Fruit fly (Drosophila melanogaster): ENCODE results near the gene rtp.

The rtp gene

DNA sequence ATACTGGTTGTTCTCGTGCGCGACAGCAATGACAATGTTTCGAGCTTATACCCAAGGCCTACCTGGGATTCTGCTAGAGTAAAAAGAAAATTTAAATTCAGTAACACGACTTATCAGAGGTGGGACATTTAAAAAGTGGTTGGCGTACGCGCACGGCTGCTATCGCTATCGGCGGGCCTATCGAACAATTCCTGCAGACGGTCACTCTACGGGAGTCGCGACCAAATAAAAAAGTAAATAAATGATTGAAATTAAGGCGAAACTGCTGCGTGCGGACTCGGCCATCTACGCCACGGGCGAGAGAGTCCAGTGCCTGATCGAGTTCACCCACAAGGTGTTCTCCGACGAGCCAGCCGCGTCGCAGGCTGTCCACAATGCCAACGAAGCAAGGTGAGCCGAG lies 17.6 kb downstream of the rtp start, which contains the start of the genes Prosbeta2R2 and CG1116 (continued):
- TF ChIP-seq pzg (GFP tag; optimal IDR thresholded peaks at IDR 0.05) (peak; percentile 71), gfzf (GFP tag; optimal IDR thresholded peaks at IDR 0.05) (peak; percentile 60), ssp (GFP tag; IDR thresholded peaks at IDR 0.05) (no peak), Sry-δ (GFP tag; optimal IDR thresholded peaks at IDR 0.05) (peak; percentile 80), CG15514 (GFP tag; optimal IDR thresholded peaks at IDR 0.05) (peak; percentile 42), CG42726 (GFP tag; IDR thresholded peaks at IDR 0.05; ENCODE audit: partially characterized antibody) (no peak; the same call in 1 of the 2 replicates), bbx (GFP tag; IDR thresholded peaks at IDR 0.05; ENCODE audit: partially characterized antibody) (peak; percentile 73), vvl (GFP tag; IDR thresholded peaks at IDR 0.05) (0 out of 2 replicates have a peak, but pooled peaks have one; percentile 12), schlank (tag; optimal IDR thresholded peaks at IDR 0.05) (no peak), bcd (GFP tag; optimal IDR thresholded peaks at IDR 0.05) (no peak), CG16813 (GFP tag; IDR thresholded peaks at IDR 0.05; ENCODE audit: partially characterized antibody) (peak; percentile 55; the same call in 2 of the 3 replicates), wor (GFP tag; IDR thresholded peaks at IDR 0.05) (no peak), amos (GFP tag; IDR thresholded peaks at IDR 0.05; ENCODE audit: partially characterized antibody) (peak; percentile 60), CG12744 (GFP tag; optimal IDR thresholded peaks at IDR 0.05) (no peak), dimm (GFP tag; IDR thresholded peaks at IDR 0.05) (no peak), trem (tag; optimal IDR thresholded peaks at IDR 0.05) (peak; percentile 11), CG30403 (GFP tag; optimal IDR thresholded peaks at IDR 0.05) (no peak), HLH4C (GFP tag; IDR thresholded peaks at IDR 0.05; ENCODE audit: partially characterized antibody) (0 out of 3 replicates have a peak, but pooled peaks have one; percentile 34), CG16779 (GFP tag; IDR thresholded peaks at IDR 0.05) (no peak), Atf3 (GFP tag; optimal IDR thresholded peaks at IDR 0.05) (no peak), sqz (GFP tag; optimal IDR thresholded peaks at IDR 0.05) (no peak), CG33213 (GFP tag; optimal IDR thresholded peaks at IDR 0.05) (no peak)

DNA sequence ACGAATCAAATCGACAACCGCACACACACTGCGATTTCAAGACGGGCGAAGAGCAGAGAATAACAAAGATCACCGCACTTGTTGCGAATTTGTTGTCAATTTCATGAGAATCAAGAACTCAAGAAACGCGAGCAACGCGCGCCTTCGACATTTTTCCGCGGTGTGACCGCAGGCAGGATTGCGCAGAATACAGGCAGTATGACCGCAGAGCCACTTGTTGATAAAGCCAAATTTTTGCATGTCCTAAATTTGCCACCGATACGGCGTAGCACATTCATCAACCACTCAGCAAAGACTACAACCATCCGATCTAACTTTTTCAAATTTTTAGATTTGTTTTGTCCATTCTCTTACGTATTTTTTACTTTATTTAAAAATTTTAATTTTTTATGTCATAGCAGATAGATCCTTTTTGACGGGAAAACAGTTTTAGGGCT lies 19.8 kb downstream of the rtp start, which contains the start of gene cno:
Gene cno (minus strand): TSS at position 179 of the 437 bp plus-strand sequence.
- peak; percentile 88 for TF ChIP-seq Hmr (GFP tag; optimal IDR thresholded peaks at IDR 0.05)
- TF ChIP-seq CG13424 (tag; optimal IDR thresholded peaks at IDR 0.05), result peak; percentile 5
- TF ChIP-seq CG34376 (GFP tag; optimal IDR thresholded peaks at IDR 0.05), result peak; percentile 28
- peak; percentile 42 for TF ChIP-seq CG13894 (tag; optimal IDR thresholded peaks at IDR 0.05)
- peak; percentile 23; the same call in 1 of the 2 replicates for TF ChIP-seq onecut (GFP tag; IDR thresholded peaks at IDR 0.05)
- TF ChIP-seq CG1603 (tag; optimal IDR thresholded peaks at IDR 0.05), result peak; percentile 59
- TF ChIP-seq CG18619 (GFP tag; optimal IDR thresholded peaks at IDR 0.05), result peak; percentile 1
- peak; percentile 99 for TF ChIP-seq CG9797 (GFP tag; optimal IDR thresholded peaks at IDR 0.05)
- peak; percentile 67 for TF ChIP-seq nom (GFP tag; optimal IDR thresholded peaks at IDR 0.05)
- TF ChIP-seq Ada2b (GFP tag; IDR thresholded peaks at IDR 0.05), result no peak
- TF ChIP-seq CG7372 (GFP tag; IDR thresholded peaks at IDR 0.05), result no peak
- TF ChIP-seq amos (GFP tag; IDR thresholded peaks at IDR 0.05; ENCODE audit: partially characterized antibody), result peak; percentile 59
- peak; percentile 21 for TF ChIP-seq CG15269 (tag; optimal IDR thresholded peaks at IDR 0.05)
- no peak for TF ChIP-seq gt (GFP tag; IDR thresholded peaks at IDR 0.05)
- no peak for TF ChIP-seq CG7556 (GFP tag; optimal IDR thresholded peaks at IDR 0.05)
- no peak for TF ChIP-seq CG5245 (GFP tag; optimal IDR thresholded peaks at IDR 0.05)
- no peak for TF ChIP-seq CG4282 (GFP tag; optimal IDR thresholded peaks at IDR 0.05)
- peak; percentile 42 for TF ChIP-seq stwl (tag; optimal IDR thresholded peaks at IDR 0.05)
- TF ChIP-seq CoRest (tag; optimal IDR thresholded peaks at IDR 0.05), result peak; percentile 51
- peak; percentile 21; the same call in 1 of the 3 replicates for TF ChIP-seq CG14860 (GFP tag; IDR thresholded peaks at IDR 0.05; ENCODE audit: partially characterized antibody)
- TF ChIP-seq prd (optimal IDR thresholded peaks at IDR 0.05), result no peak
- 0 out of 3 replicates have a peak, but pooled peaks have one; percentile 21 for TF ChIP-seq prd (GFP tag; IDR thresholded peaks at IDR 0.05)
- TF ChIP-seq slbo (GFP tag; IDR thresholded peaks at IDR 0.05), result peak; percentile 33; the same call in 1 of the 2 replicates
- peak; percentile 51; the same call in 1 of the 3 replicates for TF ChIP-seq knrl (GFP tag; IDR thresholded peaks at IDR 0.05; ENCODE audit: partially characterized antibody)
- TF ChIP-seq Ravus (GFP tag; IDR thresholded peaks at IDR 0.05), result no peak
- TF ChIP-seq grau (tag; optimal IDR thresholded peaks at IDR 0.05), result peak; percentile 25
- TF ChIP-seq Nf-YC (tag; optimal IDR thresholded peaks at IDR 0.05), result peak; percentile 24
- 0 out of 3 replicates have a peak, but pooled peaks have one; percentile 17 for TF ChIP-seq CG17361 (GFP tag; IDR thresholded peaks at IDR 0.05)
